Fruit fly (Drosophila melanogaster) whole organism, embryonic: ENCODE measurements around the gene Naa20A.
A peak's percentile ranks its signal among the peaks of the same experiment; 100 is the strongest.

Experiments used
- Aef1 ChIP-seq: fragments of 200-800 bp; sonication (Bioruptor generic); IDR thresholded peaks from 3 replicates; pipeline ENCODE4 v1.3.6; 2022; ENCODE audit warnings: missing biosample characterization, missing genetic modification characterization
- Atf3 ChIP-seq: fragments of 200-800 bp; sonication (Bioruptor generic); optimal IDR thresholded peaks from 3 replicates; lab custom pipeline; 2016; ENCODE audit warnings: missing biosample characterization, missing genetic modification characterization
- Bgb ChIP-seq: fragments of 200-800 bp; sonication (Bioruptor generic); IDR thresholded peaks from 2 replicates; pipeline ENCODE4 v1.3.6; 2022; ENCODE audit warnings: missing biosample characterization, missing genetic modification characterization; ENCODE audit not compliant: partially characterized antibody
- CG10267 ChIP-seq: fragments of 200-800 bp; sonication (Bioruptor generic); optimal IDR thresholded peaks from 2 replicates; lab custom pipeline; 2018; ENCODE audit warnings: missing biosample characterization, mild to moderate bottlenecking, missing genetic modification characterization, moderate library complexity
- CG10543 ChIP-seq: fragments of 200-800 bp; sonication (Bioruptor generic); optimal IDR thresholded peaks from 3 replicates; lab custom pipeline; 2017; ENCODE audit warnings: missing biosample characterization, mild to moderate bottlenecking, missing genetic modification characterization, moderate library complexity
- CG10959 ChIP-seq: fragments of 200-800 bp; sonication (Bioruptor generic); IDR thresholded peaks from 2 replicates; pipeline ENCODE4 v1.3.6; 2022; ENCODE audit warnings: missing biosample characterization, missing genetic modification characterization
- CG12104 ChIP-seq: fragments of 200-800 bp; sonication (Bioruptor generic); optimal IDR thresholded peaks from 3 replicates; lab custom pipeline; 2016; ENCODE audit warnings: missing biosample characterization, missing genetic modification characterization
- CG15514 ChIP-seq: fragments of 200-800 bp; sonication (Bioruptor generic); optimal IDR thresholded peaks from 3 replicates; lab custom pipeline; 2017; ENCODE audit warnings: missing biosample characterization, missing genetic modification characterization, mild to moderate bottlenecking, moderate library complexity, missing genetic modification reagents
- CG1603 ChIP-seq: fragments of 200-800 bp; sonication (Bioruptor generic); optimal IDR thresholded peaks from 2 replicates; lab custom pipeline; 2019; ENCODE audit warnings: missing biosample characterization, mild to moderate bottlenecking, missing genetic modification characterization, moderate library complexity
- CG16779 ChIP-seq: fragments of 200-800 bp; sonication (Bioruptor generic); IDR thresholded peaks from 2 replicates; pipeline ENCODE4 v1.3.6; 2022; ENCODE audit warnings: missing biosample characterization, missing genetic modification characterization
- CG17829 ChIP-seq: fragments of 200-800 bp; optimal IDR thresholded peaks from 2 replicates; lab custom pipeline; 2019; ENCODE audit warnings: missing biosample characterization, mild to moderate bottlenecking, missing genetic modification characterization, moderate library complexity
- CG1792 ChIP-seq: fragments of 200-800 bp; sonication (Bioruptor generic); optimal IDR thresholded peaks from 2 replicates; lab custom pipeline; 2016; ENCODE audit warnings: missing biosample characterization, missing genetic modification characterization
- CG18599 ChIP-seq: fragments of 200-800 bp; sonication (Bioruptor generic); optimal IDR thresholded peaks from 3 replicates; lab custom pipeline; 2017; ENCODE audit warnings: missing biosample characterization, missing genetic modification characterization, mild to moderate bottlenecking, moderate library complexity, missing genetic modification reagents
- CG32532 ChIP-seq: fragments of 200-800 bp; sonication (Bioruptor generic); IDR thresholded peaks from 2 replicates; pipeline ENCODE4 v1.3.6; 2022; ENCODE audit warnings: missing biosample characterization, missing genetic modification characterization
- CG3281 ChIP-seq: fragments of 200-800 bp; sonication (Bioruptor generic); optimal IDR thresholded peaks from 3 replicates; lab custom pipeline; 2017; ENCODE audit warnings: missing biosample characterization, mild to moderate bottlenecking, missing genetic modification characterization
- CG4282 ChIP-seq: fragments of 200-800 bp; sonication (Bioruptor generic); optimal IDR thresholded peaks from 2 replicates; lab custom pipeline; 2016; ENCODE audit warnings: missing biosample characterization, missing genetic modification characterization
- CG6654 ChIP-seq: fragments of 200-800 bp; sonication (Bioruptor generic); optimal IDR thresholded peaks from 2 replicates; lab custom pipeline; 2017; ENCODE audit warnings: missing biosample characterization, mild to moderate bottlenecking, missing genetic modification characterization
- CG8290 ChIP-seq, 3 experiments: fragments of 200-800 bp; sonication (Bioruptor generic); optimal IDR thresholded peaks; 2 replicates each; lab custom pipeline; 2016 to 2019; ENCODE audit warnings: missing biosample characterization in 3 of 3, missing genetic modification characterization in 3 of 3, mild to moderate bottlenecking in 2 of 3, moderate library complexity in 1 of 3
- CG8944 ChIP-seq: fragments of 200-800 bp; sonication (Bioruptor generic); optimal IDR thresholded peaks from 3 replicates; lab custom pipeline; 2016; ENCODE audit warnings: missing biosample characterization, missing genetic modification characterization
- D ChIP-seq, 2 experiments: fragments of 200-800 bp in 1 of 2; fragments of >200 bp in 1 of 2; sonication (Bioruptor generic) in 1 of 2; optimal IDR thresholded peaks; 2 replicates in 1 of 2; 3 replicates in 1 of 2; lab custom pipeline; 2017; ENCODE audit warnings: mild to moderate bottlenecking in 1 of 2, missing biosample characterization in 1 of 2, missing genetic modification characterization in 1 of 2, missing genetic modification reagents in 1 of 2
- Dref ChIP-seq: fragments of 200-800 bp; sonication (Bioruptor generic); IDR thresholded peaks from 2 replicates; pipeline ENCODE4 v1.3.6; 2022; ENCODE audit warnings: missing biosample characterization, missing genetic modification characterization
- E2f2 ChIP-seq: fragments of 200-800 bp; sonication (Bioruptor generic); IDR thresholded peaks from 2 replicates; pipeline ENCODE4 v1.3.6; 2022; ENCODE audit warnings: missing biosample characterization, missing genetic modification characterization
- H15 ChIP-seq: fragments of 200-800 bp; sonication (Bioruptor generic); IDR thresholded peaks from 3 replicates; pipeline ENCODE4 v1.3.6; 2022; ENCODE audit warnings: missing biosample characterization, missing genetic modification characterization
- HHEX ChIP-seq: fragments of 200-800 bp; sonication (Bioruptor generic); optimal IDR thresholded peaks from 3 replicates; lab custom pipeline; 2017; ENCODE audit warnings: missing biosample characterization, mild to moderate bottlenecking, missing genetic modification characterization, missing genetic modification reagents
- HLH4C ChIP-seq: fragments of 200-800 bp; sonication (Bioruptor generic); IDR thresholded peaks from 3 replicates; pipeline ENCODE4 v1.3.6; 2022; ENCODE audit warnings: missing biosample characterization, missing genetic modification characterization; ENCODE audit not compliant: partially characterized antibody
- Hr3 ChIP-seq: fragments of 200-800 bp; sonication (Bioruptor generic); optimal IDR thresholded peaks from 3 replicates; lab custom pipeline; 2016; ENCODE audit warnings: missing biosample characterization, missing genetic modification characterization
- Hr51 ChIP-seq, 2 experiments: fragments of 200-800 bp; sonication (Bioruptor generic); optimal IDR thresholded peaks; 2 replicates in 1 of 2; 3 replicates in 1 of 2; lab custom pipeline; 2016 to 2018; ENCODE audit warnings: missing biosample characterization in 2 of 2, missing genetic modification characterization in 2 of 2, mild to moderate bottlenecking in 1 of 2, moderate library complexity in 1 of 2
- Opbp ChIP-seq: fragments of 200-800 bp; sonication (Bioruptor generic); IDR thresholded peaks from 3 replicates; pipeline ENCODE4 v1.3.6; 2022; ENCODE audit warnings: missing biosample characterization, missing genetic modification characterization; ENCODE audit not compliant: partially characterized antibody
- Ravus ChIP-seq: fragments of 200-800 bp; sonication (Bioruptor generic); IDR thresholded peaks from 2 replicates; pipeline ENCODE4 v1.3.6; 2022; ENCODE audit warnings: missing biosample characterization, missing genetic modification characterization
- chm ChIP-seq: fragments of 200-800 bp; sonication (Bioruptor generic); IDR thresholded peaks from 2 replicates; pipeline ENCODE4 v1.3.6; 2022; ENCODE audit warnings: missing biosample characterization, missing genetic modification characterization
- crc ChIP-seq: fragments of 200-800 bp; sonication (Bioruptor generic); optimal IDR thresholded peaks from 2 replicates; lab custom pipeline; 2016; ENCODE audit warnings: missing biosample characterization, missing genetic modification characterization
- dpn ChIP-seq, 2 experiments: fragments of 200-800 bp; sonication (Bioruptor generic); optimal IDR thresholded peaks; 3 replicates each; lab custom pipeline; 2016; ENCODE audit warnings: missing biosample characterization in 2 of 2, missing genetic modification characterization in 2 of 2
- ems ChIP-seq: fragments of 200-800 bp; sonication (Bioruptor generic); optimal IDR thresholded peaks from 3 replicates; lab custom pipeline; 2016; ENCODE audit warnings: missing biosample characterization, missing genetic modification characterization
- fd64A ChIP-seq: fragments of 200-800 bp; sonication (Bioruptor generic); optimal IDR thresholded peaks from 3 replicates; lab custom pipeline; 2018; ENCODE audit warnings: missing biosample characterization, mild to moderate bottlenecking, missing genetic modification characterization
- ftz-f1 ChIP-seq: fragments of 200-800 bp; sonication (Bioruptor generic); optimal IDR thresholded peaks from 2 replicates; lab custom pipeline; 2016; ENCODE audit warnings: missing biosample characterization, missing genetic modification characterization
- grn ChIP-seq: fragments of 200-800 bp; sonication (Bioruptor generic); optimal IDR thresholded peaks from 3 replicates; lab custom pipeline; 2017; ENCODE audit warnings: missing biosample characterization, missing genetic modification characterization
- knrl ChIP-seq: fragments of 200-800 bp; sonication (Bioruptor generic); IDR thresholded peaks from 3 replicates; pipeline ENCODE4 v1.3.6; 2022; ENCODE audit warnings: missing biosample characterization, missing genetic modification characterization; ENCODE audit not compliant: partially characterized antibody
- mam ChIP-seq: fragments of 200-800 bp; sonication (Bioruptor generic); optimal IDR thresholded peaks from 3 replicates; lab custom pipeline; 2016; ENCODE audit warnings: missing biosample characterization, missing genetic modification characterization
- nerfin-1 ChIP-seq: fragments of 200-800 bp; sonication (Bioruptor generic); optimal IDR thresholded peaks from 3 replicates; lab custom pipeline; 2019; ENCODE audit warnings: missing biosample characterization, mild to moderate bottlenecking, missing genetic modification characterization, moderate library complexity
- nmo ChIP-seq: fragments of 200-800 bp; sonication (Bioruptor generic); optimal IDR thresholded peaks from 2 replicates; lab custom pipeline; 2018; ENCODE audit warnings: missing biosample characterization, mild to moderate bottlenecking, missing genetic modification characterization, moderate library complexity
- pb ChIP-seq: fragments of 200-800 bp; sonication (Bioruptor generic); optimal IDR thresholded peaks from 3 replicates; lab custom pipeline; 2016; ENCODE audit warnings: missing biosample characterization, missing genetic modification characterization
- sd ChIP-seq: fragments of 200-800 bp; sonication (Bioruptor generic); optimal IDR thresholded peaks from 3 replicates; lab custom pipeline; 2018; ENCODE audit warnings: missing biosample characterization, mild to moderate bottlenecking, missing genetic modification characterization, moderate library complexity
- sens ChIP-seq: fragments of 200-800 bp; sonication (Bioruptor generic); peaks from one replicate; lab custom pipeline; 2016; ENCODE audit warnings: missing biosample characterization, missing genetic modification characterization
- sens-2 ChIP-seq: fragments of 200-800 bp; sonication (Bioruptor generic); IDR thresholded peaks from 2 replicates; pipeline ENCODE4 v1.3.6; 2022; ENCODE audit warnings: missing biosample characterization, missing genetic modification characterization
- sqz ChIP-seq: fragments of 200-800 bp; sonication (Bioruptor generic); optimal IDR thresholded peaks from 3 replicates; lab custom pipeline; 2018; ENCODE audit warnings: missing biosample characterization, mild to moderate bottlenecking, missing genetic modification characterization
- toy ChIP-seq: fragments of 200-800 bp; sonication (Bioruptor generic); IDR thresholded peaks from 2 replicates; pipeline ENCODE4 v1.3.6; 2022; ENCODE audit warnings: missing biosample characterization, missing genetic modification characterization
- unc-4 ChIP-seq: fragments of 200-800 bp; sonication (Bioruptor generic); IDR thresholded peaks from 2 replicates; pipeline ENCODE4 v1.3.6; 2022; ENCODE audit warnings: missing biosample characterization, missing genetic modification characterization; ENCODE audit not compliant: partially characterized antibody
- usp ChIP-seq: fragments of >200 bp; optimal IDR thresholded peaks from 2 replicates; lab custom pipeline; 2017; ENCODE audit warnings: missing biosample characterization, missing genetic modification characterization

Gene Naa20A

DNA sequence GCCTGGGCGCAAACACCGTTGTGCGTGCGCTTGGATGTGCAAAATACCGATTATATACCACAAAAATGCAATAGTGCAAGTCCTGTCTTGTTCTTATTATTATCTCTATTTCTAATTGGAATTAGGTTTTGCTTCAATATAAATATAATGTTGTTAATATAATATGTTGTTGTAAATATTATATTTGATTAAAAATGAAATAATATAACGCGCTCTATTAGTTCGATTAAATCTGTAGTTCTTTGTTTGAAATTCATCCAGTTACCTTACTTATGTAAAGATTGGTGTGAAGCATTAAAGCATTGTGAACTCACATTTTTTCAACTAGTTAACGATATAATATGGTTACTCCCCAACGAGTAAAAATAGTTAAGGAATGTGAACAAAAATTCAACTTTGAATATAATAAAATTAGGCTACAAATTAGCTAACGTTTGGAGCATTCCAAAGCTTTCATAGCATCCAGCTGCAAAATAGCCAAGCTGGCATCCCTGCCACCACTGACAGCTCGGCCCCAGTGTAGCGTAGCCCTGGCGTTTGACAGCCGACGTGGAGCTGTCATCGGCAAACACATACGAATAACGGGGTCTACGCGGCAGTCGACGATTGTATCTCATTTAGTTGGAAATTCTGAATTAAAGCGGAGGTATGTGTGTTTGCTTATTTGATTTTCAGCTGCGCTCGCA, 20.1 kb upstream of the Naa20A start, which contains the start of the genes CG12237 and Sec61gamma (continued):
- TF ChIP-seq Aef1 (GFP tag; lab: Robert Waterston, UW) (no peak), Ravus (no peak), CG1792 (GFP tag; lab: Kevin White, UChicago) (no peak), chm (peak; percentile 41; the same call in 1 of the 2 replicates), D (optimal IDR thresholded peaks at IDR 0.05; lab: Kevin White, UChicago) (no peak), D (GFP tag; optimal IDR thresholded peaks at IDR 0.05; lab: Kevin White, UChicago) (no peak), fd64A (no peak), toy (no peak), sd (tag; lab: Kevin White, UChicago) (peak; percentile 84), crc (no peak), ftz-f1 (GFP tag; lab: Kevin White, UChicago) (peak; percentile 20), CG17829 (tag; lab: Kevin White, UChicago) (peak; percentile 49), CG6654 (GFP tag; lab: Kevin White, UChicago) (no peak), sqz (GFP tag; lab: Kevin White, UChicago) (no peak), E2f2 (GFP tag; lab: Robert Waterston, UW) (peak; percentile 33; the same call in 1 of the 2 replicates), Opbp (GFP tag; lab: Robert Waterston, UW) (no peak; the same call in 2 of the 3 replicates), pb (no peak), CG1603 (tag; lab: Kevin White, UChicago) (peak; percentile 59), sens (GFP tag; lab: Kevin White, UChicago) (peak; percentile 71), CG10267 (peak; percentile 41), CG10959 (no peak), nerfin-1 (tag; lab: Kevin White, UChicago) (peak; percentile 10), Hr3 (GFP tag; lab: Kevin White, UChicago) (no peak), unc-4 (GFP tag; lab: Robert Waterston, UW) (no peak), CG4282 (no peak), CG32532 (GFP tag; lab: Robert Waterston, UW) (peak; percentile 60), Dref (GFP tag; lab: Robert Waterston, UW) (peak; percentile 50), HHEX (GFP tag; lab: Kevin White, UChicago) (peak; percentile 11), grn (GFP tag; lab: Kevin White, UChicago) (no peak), CG15514 (GFP tag; lab: Kevin White, UChicago) (peak; percentile 79), Hr51 (GFP tag; optimal IDR thresholded peaks at IDR 0.05; lab: Kevin White, UChicago) (no peak), mam (peak; percentile 37), CG8944 (GFP tag; lab: Kevin White, UChicago) (no peak), dpn (GFP tag; optimal IDR thresholded peaks at IDR 0.05; lab: Kevin White, UChicago) (peak in 1 of 2 experiments; percentile 48), CG8290 (GFP tag; optimal IDR thresholded peaks at IDR 0.05; lab: Kevin White, UChicago) (peak; percentile 7), CG8290 (tag; optimal IDR thresholded peaks at IDR 0.05; lab: Kevin White, UChicago) (peak in 1 of 2 experiments; percentile 78), ems (GFP tag; lab: Kevin White, UChicago) (peak; percentile 1), CG3281 (GFP tag; lab: Kevin White, UChicago) (peak; percentile 66), HLH4C (GFP tag; lab: Robert Waterston, UW) (no peak), CG18599 (no peak), knrl (GFP tag; lab: Robert Waterston, UW) (no peak), sens-2 (no peak), Bgb (GFP tag; lab: Robert Waterston, UW) (peak; percentile 30; the same call in 1 of the 2 replicates), CG16779 (GFP tag; lab: Robert Waterston, UW) (no peak), CG12104 (no peak), H15 (no peak), nmo (GFP tag; lab: Kevin White, UChicago) (peak; percentile 33), usp (no peak), CG10543 (GFP tag; lab: Kevin White, UChicago) (no peak), Atf3 (GFP tag; lab: Kevin White, UChicago) (no peak)
